Worm (Caenorhabditis elegans) whole organism, L2 larva: Measurements from ENCODE around the gene srw-56.

ENCODE experiments used
- nhr-12 ChIP-seq: fragments of 150-350 bp; optimal IDR thresholded peaks from 2 replicates; lab custom pipeline; 2014; ENCODE audit warnings: missing biosample characterization, missing genetic modification characterization
- nhr-77 ChIP-seq: fragments of 150-350 bp; optimal IDR thresholded peaks from 2 replicates; lab custom pipeline; 2014; ENCODE audit warnings: missing biosample characterization, missing genetic modification characterization

- TF ChIP-seq nhr-12 (tag; lab: Kevin White, UChicago), result no peak
- TF ChIP-seq nhr-77 (tag; lab: Kevin White, UChicago), result no peak
Observed at ce11 chrV:15972484-15972883, 19.8 kb upstream of the srw-56 start, which contains the start of gene sru-23.
